Worm (Caenorhabditis elegans): ENCODE data around the gene perm-3.

The perm-3 gene

DNA sequence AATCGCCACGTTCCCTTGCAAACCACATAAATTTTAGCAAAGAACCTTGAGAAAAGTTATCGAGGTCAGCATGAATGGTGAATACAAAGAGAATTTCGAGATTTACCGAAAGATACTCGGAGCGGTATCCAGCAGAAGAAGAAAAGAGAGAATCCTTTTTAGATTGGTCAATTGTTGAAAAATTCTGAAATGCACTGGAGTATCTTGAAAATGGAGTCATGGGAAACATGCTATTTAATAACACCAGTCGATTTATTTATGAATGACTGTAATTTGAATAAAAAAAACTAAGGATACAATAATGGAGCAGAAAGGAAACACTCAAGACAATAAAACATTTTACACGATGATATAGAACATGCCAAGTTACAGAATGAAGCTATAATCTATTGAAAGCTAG is 4.7 kb downstream of the perm-3 start (continued):
- peak; percentile 71 for TF ChIP-seq snpc-1.3 (tag; optimal IDR thresholded peaks at IDR 0.05; ENCODE audit: insufficient read depth)
- TF ChIP-seq B0035.1 (tag; optimal IDR thresholded peaks at IDR 0.05): no peak
- no peak for TF ChIP-seq efl-1 (GFP tag; optimal IDR thresholded peaks at IDR 0.05)
- TF ChIP-seq rpc-1 (optimal IDR thresholded peaks at IDR 0.05): no peak
- TF ChIP-seq rpc-1 (tag; optimal IDR thresholded peaks at IDR 0.05): no peak
- TF ChIP-seq Y56A3A.18 (GFP tag; IDR thresholded peaks at IDR 0.05): 0 out of 2 replicates have a peak, but pooled peaks have one; percentile 27
- no peak for TF ChIP-seq C17E4.6 (GFP tag; IDR thresholded peaks at IDR 0.05)
- no peak for TF ChIP-seq madf-10 (tag; optimal IDR thresholded peaks at IDR 0.05)
- no peak for TF ChIP-seq attf-3 (GFP tag; conservative IDR thresholded peaks at IDR 0.05)
- TF ChIP-seq hrde-1 (tag; optimal IDR thresholded peaks at IDR 0.05; ENCODE audit: borderline replicate concordance): peak; percentile 67
- no peak for TF ChIP-seq nhr-179 (tag; optimal IDR thresholded peaks at IDR 0.05)
- TF ChIP-seq lsy-27 (tag; optimal IDR thresholded peaks at IDR 0.05; ENCODE audit: borderline replicate concordance, insufficient read depth): no peak
- peak; percentile 73 for TF ChIP-seq hsf-1 (GFP tag; IDR thresholded peaks at IDR 0.05)
- TF ChIP-seq K12H6.12 (tag; optimal IDR thresholded peaks at IDR 0.05): no peak
- TF ChIP-seq ama-1 (optimal IDR thresholded peaks at IDR 0.05): no peak
- peak in 1 of 2 experiments; percentile 92 for TF ChIP-seq ama-1 (GFP tag; optimal IDR thresholded peaks at IDR 0.05)
- TF ChIP-seq pha-4 (tag; optimal IDR thresholded peaks at IDR 0.05): no peak
- TF ChIP-seq let-607 (tag; optimal IDR thresholded peaks at IDR 0.05): no peak
- no peak for TF ChIP-seq bed-1 (GFP tag; IDR thresholded peaks at IDR 0.05)
- TF ChIP-seq dpff-1 (tag; optimal IDR thresholded peaks at IDR 0.05): no peak
- peak; percentile 73 for TF ChIP-seq Y53G8AR.9 (GFP tag; conservative IDR thresholded peaks at IDR 0.05)
- peak; percentile 70; the same call in 1 of the 2 replicates for TF ChIP-seq ekl-4 (GFP tag; IDR thresholded peaks at IDR 0.05)
- no peak for TF ChIP-seq sdz-38 (tag; optimal IDR thresholded peaks at IDR 0.05)
- no peak for TF ChIP-seq athp-1 (tag; optimal IDR thresholded peaks at IDR 0.05)
- TF ChIP-seq attf-6 (GFP tag; IDR thresholded peaks at IDR 0.05): peak; percentile 84

DNA sequence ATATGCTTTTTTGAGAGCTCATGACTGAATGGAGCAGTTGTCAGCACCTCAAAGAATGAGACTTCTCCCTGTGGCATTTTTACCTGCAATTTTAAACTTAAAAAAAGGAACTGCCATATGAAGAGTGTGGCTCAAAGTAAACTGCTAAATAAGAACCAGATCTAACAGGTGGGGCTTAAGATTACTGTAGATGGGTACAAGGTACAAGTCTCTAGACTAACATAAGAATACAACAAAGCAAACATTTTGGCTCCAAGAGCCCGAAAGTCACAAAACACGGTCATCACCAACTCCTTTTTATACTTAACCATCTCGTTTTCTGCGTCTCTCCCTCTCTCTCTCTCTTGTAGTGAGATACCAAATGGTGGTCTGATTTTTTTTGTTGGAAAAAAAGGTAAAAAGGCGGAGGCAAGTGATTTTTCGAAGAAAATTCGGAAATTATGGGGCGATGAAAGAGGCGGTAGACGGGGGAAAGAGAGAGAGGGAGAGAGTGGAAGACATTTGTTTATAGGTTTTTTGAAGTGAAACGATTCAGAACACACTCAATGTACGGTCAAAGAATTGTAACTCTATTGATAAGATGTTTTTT is 6.0 kb downstream of the perm-3 start, which contains the start of gene elo-6:
Gene elo-6, minus strand, starts transcription at position 83 of the 589 bp plus-strand sequence.
- no peak for TF ChIP-seq F57A8.1 (GFP tag; optimal IDR thresholded peaks at IDR 0.05)
- TF ChIP-seq lin-54 (GFP tag; optimal IDR thresholded peaks at IDR 0.05): no peak
- no peak for TF ChIP-seq snpc-1.3 (tag; optimal IDR thresholded peaks at IDR 0.05; ENCODE audit: insufficient read depth)
- TF ChIP-seq rpc-1 (optimal IDR thresholded peaks at IDR 0.05): no peak
- TF ChIP-seq rpc-1 (tag; optimal IDR thresholded peaks at IDR 0.05): no peak
- TF ChIP-seq attf-6 (GFP tag; IDR thresholded peaks at IDR 0.05): no peak
- no peak for TF ChIP-seq Y79H2A.3 (GFP tag; conservative IDR thresholded peaks at IDR 0.05)
- no peak for TF ChIP-seq egl-44 (GFP tag; IDR thresholded peaks at IDR 0.05)
- no peak for TF ChIP-seq T07F8.4 (tag; optimal IDR thresholded peaks at IDR 0.05)
- peak; percentile 2 for TF ChIP-seq madf-10 (tag; optimal IDR thresholded peaks at IDR 0.05)
- peak; percentile 31 for TF ChIP-seq attf-5 (GFP tag; optimal IDR thresholded peaks at IDR 0.05)
- 0 out of 2 replicates have a peak, but pooled peaks have one; percentile 34 for TF ChIP-seq dox-1 (GFP tag; IDR thresholded peaks at IDR 0.05)
- TF ChIP-seq tbp1 (GFP tag; optimal IDR thresholded peaks at IDR 0.05): no peak
- no peak for TF ChIP-seq zim-3 (tag; optimal IDR thresholded peaks at IDR 0.05)
- TF ChIP-seq pha-4 (tag; optimal IDR thresholded peaks at IDR 0.05): no peak
- no peak for TF ChIP-seq snpc-4 (GFP tag; optimal IDR thresholded peaks at IDR 0.05)
- TF ChIP-seq snpc-4 (tag; optimal IDR thresholded peaks at IDR 0.05): peak in 1 of 4 experiments; percentile 23
- no peak for TF ChIP-seq B0035.1 (tag; optimal IDR thresholded peaks at IDR 0.05)
- no peak for TF ChIP-seq rec-8 (tag; optimal IDR thresholded peaks at IDR 0.05)
- peak; percentile 55 for TF ChIP-seq atf-7 (tag; optimal IDR thresholded peaks at IDR 0.05)
- TF ChIP-seq let-607 (tag; optimal IDR thresholded peaks at IDR 0.05): no peak
- TF ChIP-seq Y56A3A.18 (GFP tag; IDR thresholded peaks at IDR 0.05): no peak
- no peak for TF ChIP-seq cebp-1 (GFP tag; IDR thresholded peaks at IDR 0.05)
- peak; percentile 52 for TF ChIP-seq cebp-1 (tag; optimal IDR thresholded peaks at IDR 0.05)
- no peak for TF ChIP-seq ceh-100 (GFP tag; IDR thresholded peaks at IDR 0.05)
- no peak for TF ChIP-seq sdz-38 (tag; optimal IDR thresholded peaks at IDR 0.05)
- TF ChIP-seq C17E4.6 (GFP tag; IDR thresholded peaks at IDR 0.05): no peak
- TF ChIP-seq nhr-80 (tag; optimal IDR thresholded peaks at IDR 0.05): peak; percentile 89
- TF ChIP-seq nfya-1 (tag; optimal IDR thresholded peaks at IDR 0.05; ENCODE audit: borderline replicate concordance, insufficient read depth): no peak
- no peak for TF ChIP-seq somi-1 (GFP tag; optimal IDR thresholded peaks at IDR 0.05)
- no peak for TF ChIP-seq unc-130 (GFP tag; optimal IDR thresholded peaks at IDR 0.05)
- no peak for TF ChIP-seq F33H1.4 (GFP tag; IDR thresholded peaks at IDR 0.05)

All from whole organism, young adult.